Worm (Caenorhabditis elegans) whole organism, L1 larva: Measurements from ENCODE around the gene Y57G11B.5.

Experiments used
- C04F5.9 ChIP-seq: sonication (generic microtip); optimal IDR thresholded peaks from 2 replicates; lab custom pipeline; 2016; ENCODE audit warnings: missing genetic modification characterization, missing compliant biosample characterization
- C34B4.2 ChIP-seq: sonication (generic microtip); optimal IDR thresholded peaks from 2 replicates; lab custom pipeline; 2017; ENCODE audit warnings: mild to moderate bottlenecking, missing genetic modification characterization, missing compliant biosample characterization
- Y116A8C.19 ChIP-seq: sonication (generic microtip); optimal IDR thresholded peaks from 2 replicates; lab custom pipeline; 2016; ENCODE audit warnings: missing compliant biosample characterization, missing genetic modification characterization, borderline replicate concordance
- aha-1 ChIP-seq: fragments of 150-350 bp; optimal IDR thresholded peaks from 2 replicates; lab custom pipeline; 2014; ENCODE audit warnings: missing biosample characterization, missing genetic modification characterization
- aly-2 ChIP-seq: fragments of 150-350 bp; optimal IDR thresholded peaks from 2 replicates; lab custom pipeline; 2014; ENCODE audit warnings: missing biosample characterization, missing genetic modification characterization
- blmp-1 ChIP-seq: fragments of 150-350 bp; optimal IDR thresholded peaks from 2 replicates; lab custom pipeline; 2014; ENCODE audit warnings: missing biosample characterization, missing genetic modification characterization
- ceh-8 ChIP-seq: fragments of 200-800 bp; sonication (Bioruptor generic); optimal IDR thresholded peaks from 2 replicates; lab custom pipeline; 2018; ENCODE audit warnings: mild to moderate bottlenecking, missing genetic modification characterization, moderate library complexity, missing compliant biosample characterization
- ceh-88 ChIP-seq: fragments of 200-800 bp; sonication (Bioruptor generic); IDR thresholded peaks from 2 replicates; pipeline ENCODE4 v1.3.6; 2022; ENCODE audit warnings: missing genetic modification characterization, missing compliant biosample characterization
- ceh-90 ChIP-seq: sonication (generic microtip); optimal IDR thresholded peaks from 2 replicates; lab custom pipeline; 2016; ENCODE audit warnings: missing genetic modification characterization, missing compliant biosample characterization
- dsc-1 ChIP-seq: sonication (generic microtip); optimal IDR thresholded peaks from 2 replicates; lab custom pipeline; 2016; ENCODE audit warnings: mild to moderate bottlenecking, missing genetic modification characterization, missing compliant biosample characterization
- efl-1 ChIP-seq, 4 experiments: fragments of 150-350 bp; optimal IDR thresholded peaks in 3 of 4; peaks in 1 of 4; 1 replicate in 1 of 4; 2 replicates in 3 of 4; lab custom pipeline; 2014; ENCODE audit warnings: missing biosample characterization in 2 of 4, missing genetic modification characterization in 2 of 4, missing genetic modification reagents in 2 of 4
- efl-3 ChIP-seq: fragments of 200-800 bp; sonication (Bioruptor generic); optimal IDR thresholded peaks from 2 replicates; lab custom pipeline; 2018; ENCODE audit warnings: mild to moderate bottlenecking, missing genetic modification characterization, missing compliant biosample characterization
- elt-2 ChIP-seq: sonication (generic microtip); optimal IDR thresholded peaks from 2 replicates; lab custom pipeline; 2016; ENCODE audit warnings: missing genetic modification characterization, mild to moderate bottlenecking, inconsistent platforms, missing compliant biosample characterization, missing genetic modification reagents
- fkh-10 ChIP-seq: sonication (generic microtip); optimal IDR thresholded peaks from 2 replicates; lab custom pipeline; 2017; ENCODE audit warnings: missing biosample characterization, missing genetic modification reagents, missing genetic modification characterization
- fkh-4 ChIP-seq: sonication (generic microtip); optimal IDR thresholded peaks from 2 replicates; lab custom pipeline; 2016; ENCODE audit warnings: missing compliant biosample characterization, missing genetic modification characterization, borderline replicate concordance
- fkh-8 ChIP-seq: sonication (generic microtip); optimal IDR thresholded peaks from 2 replicates; lab custom pipeline; 2016; ENCODE audit warnings: mild to moderate bottlenecking, missing genetic modification characterization, missing compliant biosample characterization
- grh-1 ChIP-seq: fragments of 200-800 bp; sonication (Bioruptor generic); IDR thresholded peaks from 2 replicates; pipeline ENCODE4 v1.3.6; 2022; ENCODE audit warnings: missing genetic modification reagents, missing genetic modification characterization, missing compliant biosample characterization
- hlh-4 ChIP-seq: sonication (generic microtip); optimal IDR thresholded peaks from 2 replicates; lab custom pipeline; 2016; ENCODE audit warnings: mild to moderate bottlenecking, missing genetic modification characterization, missing compliant biosample characterization
- isw-1 ChIP-seq: fragments of 200-800 bp; sonication (Bioruptor generic); IDR thresholded peaks from 2 replicates; pipeline ENCODE4 v1.3.6; 2022; ENCODE audit warnings: missing genetic modification characterization, missing compliant biosample characterization
- lin-14 ChIP-seq: fragments of 200-800 bp; sonication (Bioruptor generic); optimal IDR thresholded peaks from 2 replicates; lab custom pipeline; 2018; ENCODE audit warnings: mild to moderate bottlenecking, missing genetic modification characterization, moderate library complexity, missing compliant biosample characterization
- lin-35 ChIP-seq, 2 experiments: fragments of 150-350 bp; optimal IDR thresholded peaks; 2 replicates each; lab custom pipeline; 2014; ENCODE audit warnings: missing biosample characterization in 2 of 2, missing genetic modification characterization in 2 of 2, missing genetic modification reagents in 2 of 2
- lin-39 ChIP-seq: fragments of 150-350 bp; optimal IDR thresholded peaks from 2 replicates; lab custom pipeline; 2014; ENCODE audit warnings: missing biosample characterization, missing genetic modification reagents, missing genetic modification characterization
- lsy-2 ChIP-seq, 2 experiments: fragments of 150-350 bp; optimal IDR thresholded peaks; 2 replicates each; lab custom pipeline; 2014; ENCODE audit warnings: missing biosample characterization in 2 of 2, missing genetic modification characterization in 2 of 2
- mef-2 ChIP-seq: fragments of 150-350 bp; optimal IDR thresholded peaks from 2 replicates; lab custom pipeline; 2014; ENCODE audit warnings: missing biosample characterization, missing genetic modification characterization
- nhr-11 ChIP-seq: fragments of 150-350 bp; optimal IDR thresholded peaks from 2 replicates; lab custom pipeline; 2014; ENCODE audit warnings: missing biosample characterization, missing genetic modification characterization
- nhr-20 ChIP-seq: sonication (generic microtip); optimal IDR thresholded peaks from 2 replicates; lab custom pipeline; 2016; ENCODE audit warnings: mild to moderate bottlenecking, missing genetic modification characterization, missing compliant biosample characterization
- nhr-47 ChIP-seq: sonication (generic microtip); optimal IDR thresholded peaks from 2 replicates; lab custom pipeline; 2016; ENCODE audit warnings: mild to moderate bottlenecking, missing genetic modification characterization, moderate library complexity, missing compliant biosample characterization
- nhr-71 ChIP-seq: sonication (generic microtip); optimal IDR thresholded peaks from 2 replicates; lab custom pipeline; 2016; ENCODE audit warnings: mild to moderate bottlenecking, missing genetic modification characterization, moderate library complexity, missing compliant biosample characterization
- nhr-76 ChIP-seq: sonication (generic microtip); optimal IDR thresholded peaks from 2 replicates; lab custom pipeline; 2017; ENCODE audit warnings: missing biosample characterization, missing genetic modification characterization
- pag-3 ChIP-seq: sonication (generic microtip); optimal IDR thresholded peaks from 2 replicates; lab custom pipeline; 2017; ENCODE audit warnings: missing genetic modification characterization, mild to moderate bottlenecking, missing compliant biosample characterization, antibody characterized with exemption, borderline replicate concordance; ENCODE audit not compliant: insufficient read depth
- pax-3 ChIP-seq: fragments of 200-800 bp; sonication (Bioruptor generic); optimal IDR thresholded peaks from 2 replicates; lab custom pipeline; 2018; ENCODE audit warnings: mild to moderate bottlenecking, missing genetic modification characterization, moderate library complexity, missing compliant biosample characterization
- snpc-4 ChIP-seq: fragments of 150-350 bp; optimal IDR thresholded peaks from 2 replicates; lab custom pipeline; 2014; ENCODE audit warnings: missing biosample characterization, missing genetic modification characterization
- snu-23 ChIP-seq: sonication (generic microtip); optimal IDR thresholded peaks from 2 replicates; lab custom pipeline; 2016; ENCODE audit warnings: missing genetic modification characterization, missing compliant biosample characterization
- sup-37 ChIP-seq: fragments of 200-800 bp; sonication (Bioruptor generic); optimal IDR thresholded peaks from 2 replicates; lab custom pipeline; 2018; ENCODE audit warnings: mild to moderate bottlenecking, missing genetic modification characterization, missing compliant biosample characterization
- swsn-7 ChIP-seq: sonication (generic microtip); optimal IDR thresholded peaks from 2 replicates; lab custom pipeline; 2016; ENCODE audit warnings: missing genetic modification characterization, missing compliant biosample characterization
- tbx-2 ChIP-seq: sonication (generic microtip); optimal IDR thresholded peaks from 2 replicates; lab custom pipeline; 2016; ENCODE audit warnings: missing genetic modification characterization, missing compliant biosample characterization
- tlp-1 ChIP-seq: fragments of 150-350 bp; optimal IDR thresholded peaks from 2 replicates; lab custom pipeline; 2014; ENCODE audit warnings: missing biosample characterization, missing genetic modification characterization
- unc-62 ChIP-seq: fragments of 150-350 bp; optimal IDR thresholded peaks from 2 replicates; lab custom pipeline; 2014; ENCODE audit warnings: missing biosample characterization, missing genetic modification reagents, missing genetic modification characterization
- unc-86 ChIP-seq: sonication (generic microtip); optimal IDR thresholded peaks from 2 replicates; lab custom pipeline; 2016; ENCODE audit warnings: missing genetic modification characterization, missing compliant biosample characterization
- unc-98 ChIP-seq: fragments of 200-800 bp; sonication (Bioruptor generic); IDR thresholded peaks from 2 replicates; pipeline ENCODE4 v1.3.6; 2022; ENCODE audit warnings: missing genetic modification characterization, missing compliant biosample characterization
- zip-4 ChIP-seq: fragments of 200-800 bp; sonication (Bioruptor generic); optimal IDR thresholded peaks from 2 replicates; lab custom pipeline; 2018; ENCODE audit warnings: mild to moderate bottlenecking, missing genetic modification characterization, moderate library complexity, missing compliant biosample characterization
- ztf-11 ChIP-seq, 2 experiments: sonication (generic microtip); optimal IDR thresholded peaks; 2 replicates each; lab custom pipeline; 2016 to 2017; ENCODE audit warnings: missing genetic modification characterization in 2 of 2, missing biosample characterization in 1 of 2, missing compliant biosample characterization in 1 of 2
- ztf-4 ChIP-seq: fragments of 150-350 bp; optimal IDR thresholded peaks from 2 replicates; lab custom pipeline; 2014; ENCODE audit warnings: missing biosample characterization, missing genetic modification characterization

Y57G11B.5 gene

ce11 chrIV:14612547-14613329, 38.1 kb downstream of the Y57G11B.5 start (continued):
- TF ChIP-seq fkh-4 (tag; lab: Kevin White, UChicago) (no peak), zip-4 (GFP tag; lab: Kevin White, UChicago) (no peak), ceh-88 (GFP tag; lab: Robert Waterston, UW) (peak; percentile 55; the same call in 1 of the 2 replicates), nhr-20 (tag; lab: Kevin White, UChicago) (peak; percentile 94), mef-2 (tag; lab: Kevin White, UChicago) (no peak), aly-2 (no peak), snu-23 (peak; percentile 62), tbx-2 (tag; lab: Kevin White, UChicago) (peak; percentile 46), grh-1 (GFP tag; lab: Robert Waterston, UW) (0 out of 2 replicates have a peak, but pooled peaks have one; percentile 43), swsn-7 (no peak), pax-3 (tag; lab: Kevin White, UChicago) (no peak), unc-62 (GFP tag; lab: Kevin White, UChicago) (no peak), aha-1 (tag; lab: Kevin White, UChicago) (no peak), ceh-8 (GFP tag; lab: Kevin White, UChicago) (no peak), ceh-90 (tag; lab: Kevin White, UChicago) (no peak), lin-35 (GFP tag; optimal IDR thresholded peaks at IDR 0.05; lab: Kevin White, UChicago) (peak; percentile 35 to 37), unc-86 (tag; lab: Kevin White, UChicago) (peak; percentile 9), Y116A8C.19 (no peak), efl-1 (optimal IDR thresholded peaks at IDR 0.05; lab: Kevin White, UChicago) (peak; percentile 1 to 24), efl-1 (GFP tag; optimal IDR thresholded peaks at IDR 0.05 in 1 of 2; lab: Kevin White, UChicago) (peak in 1 of 2 experiments; percentile 94), C04F5.9 (no peak), ztf-4 (tag; lab: Kevin White, UChicago) (peak; percentile 34), elt-2 (tag; lab: Kevin White, UChicago) (peak; percentile 30), hlh-4 (tag; lab: Kevin White, UChicago) (no peak), efl-3 (GFP tag; lab: Kevin White, UChicago) (no peak), ztf-11 (tag; optimal IDR thresholded peaks at IDR 0.05; lab: Kevin White, UChicago) (no peak), unc-98 (GFP tag; lab: Robert Waterston, UW) (no peak), sup-37 (GFP tag; lab: Kevin White, UChicago) (no peak), C34B4.2 (no peak), nhr-11 (tag; lab: Kevin White, UChicago) (no peak), isw-1 (GFP tag; lab: Robert Waterston, UW) (no peak), fkh-10 (GFP tag; lab: Kevin White, UChicago) (no peak), nhr-76 (tag; lab: Kevin White, UChicago) (no peak), tlp-1 (tag; lab: Kevin White, UChicago) (no peak)

DNA sequence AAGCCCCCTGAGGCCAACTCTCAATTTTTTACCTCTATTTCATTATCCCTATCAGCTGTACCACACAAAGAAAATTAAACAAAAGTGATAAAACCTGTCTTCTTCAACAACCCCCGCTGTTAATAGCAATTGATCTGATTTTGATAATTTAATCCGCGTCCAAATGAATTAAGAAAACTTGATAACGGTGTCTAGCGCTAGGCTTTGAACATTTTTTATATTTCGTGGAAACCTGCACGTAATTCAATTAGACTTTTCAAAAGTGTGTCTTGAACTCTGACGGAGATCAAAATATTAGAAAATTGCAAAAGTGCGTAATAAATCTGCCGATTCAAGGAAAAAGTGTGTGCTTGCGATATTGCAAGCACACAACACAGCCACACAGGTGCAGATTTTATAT, 38.8 kb downstream of the Y57G11B.5 start:
- peak; percentile 81 for TF ChIP-seq fkh-8 (tag; lab: Kevin White, UChicago)
- peak; percentile 64 for TF ChIP-seq nhr-47 (tag; lab: Kevin White, UChicago)
- no peak for TF ChIP-seq lin-39
- TF ChIP-seq nhr-71 (tag; lab: Kevin White, UChicago): peak; percentile 71
- TF ChIP-seq snpc-4 (tag; lab: Kevin White, UChicago): no peak
- no peak for TF ChIP-seq pag-3 (tag; lab: Kevin White, UChicago)
- TF ChIP-seq lsy-2 (tag; optimal IDR thresholded peaks at IDR 0.05; lab: Kevin White, UChicago): peak in 1 of 2 experiments; percentile 11
- TF ChIP-seq dsc-1 (tag; lab: Kevin White, UChicago): peak; percentile 79
- peak; percentile 12 for TF ChIP-seq lin-14 (GFP tag; lab: Kevin White, UChicago)
- TF ChIP-seq blmp-1: peak; percentile 47
- peak; percentile 38 for TF ChIP-seq nhr-20 (tag; lab: Kevin White, UChicago)
